Worm (Caenorhabditis elegans) whole organism, L2 larva: Measurements from ENCODE around the gene F46C8.3.
A peak's percentile ranks its signal among the peaks of the same experiment; 100 is the strongest.

Source experiments
- C34F6.9 ChIP-seq: fragments of 150-350 bp; optimal IDR thresholded peaks from 2 replicates; lab custom pipeline; 2014; ENCODE audit warnings: missing biosample characterization, missing genetic modification characterization
- F13H6.1 ChIP-seq: sonication (generic microtip); optimal IDR thresholded peaks from 2 replicates; lab custom pipeline; 2016; ENCODE audit warnings: missing genetic modification characterization, missing compliant biosample characterization
- R02D3.7 ChIP-seq: fragments of 150-350 bp; optimal IDR thresholded peaks from 2 replicates; lab custom pipeline; 2014; ENCODE audit warnings: missing biosample characterization, missing genetic modification characterization
- ZK546.5 ChIP-seq: sonication (generic microtip); optimal IDR thresholded peaks from 2 replicates; lab custom pipeline; 2017; ENCODE audit warnings: missing biosample characterization, missing genetic modification characterization
- alr-1 ChIP-seq: fragments of 150-350 bp; optimal IDR thresholded peaks from 2 replicates; lab custom pipeline; 2014; ENCODE audit warnings: missing biosample characterization, missing genetic modification characterization
- aly-2 ChIP-seq: fragments of 150-350 bp; optimal IDR thresholded peaks from 2 replicates; lab custom pipeline; 2014; ENCODE audit warnings: missing biosample characterization, missing genetic modification characterization
- blmp-1 ChIP-seq: sonication (generic microtip); optimal IDR thresholded peaks from 2 replicates; lab custom pipeline; 2017; ENCODE audit warnings: missing genetic modification characterization, mild to moderate bottlenecking, missing compliant biosample characterization, antibody characterized with exemption, moderate library complexity; ENCODE audit not compliant: insufficient read depth
- ceh-82 ChIP-seq: fragments of 150-350 bp; optimal IDR thresholded peaks from 2 replicates; lab custom pipeline; 2014; ENCODE audit warnings: missing biosample characterization, missing genetic modification characterization
- crh-2 ChIP-seq: sonication (generic microtip); optimal IDR thresholded peaks from 2 replicates; lab custom pipeline; 2017; ENCODE audit warnings: missing biosample characterization, missing genetic modification characterization
- egl-27 ChIP-seq: sonication (generic microtip); optimal IDR thresholded peaks from 3 replicates; lab custom pipeline; 2017; ENCODE audit warnings: missing biosample characterization, missing genetic modification reagents, missing genetic modification characterization
- elt-3 ChIP-seq: sonication (generic microtip); optimal IDR thresholded peaks from 2 replicates; lab custom pipeline; 2017; ENCODE audit warnings: missing biosample characterization, missing genetic modification characterization
- fos-1 ChIP-seq: fragments of 150-350 bp; optimal IDR thresholded peaks from 2 replicates; lab custom pipeline; 2014; ENCODE audit warnings: missing biosample characterization, missing genetic modification characterization
- gmeb-1 ChIP-seq: fragments of 150-350 bp; optimal IDR thresholded peaks from 2 replicates; lab custom pipeline; 2014; ENCODE audit warnings: missing biosample characterization, missing genetic modification characterization
- lin-11 ChIP-seq: fragments of 150-350 bp; sonication (generic microtip); optimal IDR thresholded peaks from 2 replicates; lab custom pipeline; 2014; ENCODE audit warnings: missing biosample characterization, missing genetic modification characterization, inconsistent platforms, mixed read lengths
- lin-13 ChIP-seq: fragments of 150-350 bp; optimal IDR thresholded peaks from 2 replicates; lab custom pipeline; 2014; ENCODE audit warnings: missing biosample characterization, missing genetic modification reagents, missing genetic modification characterization
- lin-39 ChIP-seq: fragments of 150-350 bp; optimal IDR thresholded peaks from 2 replicates; lab custom pipeline; 2014; ENCODE audit warnings: missing biosample characterization, missing genetic modification reagents, missing genetic modification characterization
- lsy-2 ChIP-seq, 2 experiments: fragments of 150-350 bp in 1 of 2; sonication (generic microtip) in 1 of 2; optimal IDR thresholded peaks; 2 replicates each; lab custom pipeline; 2014 to 2017; ENCODE audit warnings: missing biosample characterization in 2 of 2, missing genetic modification characterization in 2 of 2
- mdl-1 ChIP-seq, 2 experiments: fragments of 150-350 bp in 1 of 2; sonication (generic microtip) in 1 of 2; optimal IDR thresholded peaks; 2 replicates each; lab custom pipeline; 2017; ENCODE audit warnings: missing biosample characterization in 2 of 2, missing genetic modification characterization in 2 of 2
- nhr-10 ChIP-seq: sonication (generic microtip); optimal IDR thresholded peaks from 2 replicates; lab custom pipeline; 2017; ENCODE audit warnings: missing biosample characterization, missing genetic modification characterization
- nhr-11 ChIP-seq: fragments of 150-350 bp; optimal IDR thresholded peaks from 2 replicates; lab custom pipeline; 2014; ENCODE audit warnings: missing biosample characterization, missing genetic modification characterization
- nhr-129 ChIP-seq: fragments of 150-350 bp; optimal IDR thresholded peaks from 2 replicates; lab custom pipeline; 2014; ENCODE audit warnings: missing biosample characterization, missing genetic modification characterization
- nhr-21 ChIP-seq: fragments of 150-350 bp; optimal IDR thresholded peaks from 2 replicates; lab custom pipeline; 2014; ENCODE audit warnings: missing biosample characterization, missing genetic modification characterization
- nhr-25 ChIP-seq: fragments of 150-350 bp; sonication (generic microtip); optimal IDR thresholded peaks from 3 replicates; lab custom pipeline; 2014; ENCODE audit warnings: missing biosample characterization, missing genetic modification characterization
- nhr-6 ChIP-seq: fragments of 150-350 bp; optimal IDR thresholded peaks from 2 replicates; lab custom pipeline; 2014; ENCODE audit warnings: missing biosample characterization, missing genetic modification characterization
- nhr-77 ChIP-seq: fragments of 150-350 bp; optimal IDR thresholded peaks from 2 replicates; lab custom pipeline; 2014; ENCODE audit warnings: missing biosample characterization, missing genetic modification characterization
- peb-1 ChIP-seq: fragments of 150-350 bp; optimal IDR thresholded peaks from 2 replicates; lab custom pipeline; 2014; ENCODE audit warnings: missing biosample characterization, missing genetic modification characterization
- sem-4 ChIP-seq: fragments of 150-350 bp; optimal IDR thresholded peaks from 2 replicates; lab custom pipeline; 2014; ENCODE audit warnings: missing biosample characterization, missing genetic modification reagents, missing genetic modification characterization
- sma-3 ChIP-seq: sonication (generic microtip); optimal IDR thresholded peaks from 2 replicates; lab custom pipeline; 2016; ENCODE audit warnings: missing genetic modification reagents, missing genetic modification characterization, missing compliant biosample characterization
- sma-9 ChIP-seq, 2 experiments: fragments of 150-350 bp in 1 of 2; sonication (generic microtip) in 1 of 2; optimal IDR thresholded peaks; 2 replicates each; lab custom pipeline; 2014 to 2016; ENCODE audit warnings: missing genetic modification characterization in 2 of 2, mild to moderate bottlenecking in 1 of 2, missing biosample characterization in 1 of 2, missing compliant biosample characterization in 1 of 2, missing genetic modification reagents in 1 of 2, moderate library complexity in 1 of 2
- snpc-4 ChIP-seq: fragments of 150-350 bp; optimal IDR thresholded peaks from 2 replicates; lab custom pipeline; 2014; ENCODE audit warnings: missing biosample characterization, missing genetic modification characterization
- unc-39 ChIP-seq: fragments of 150-350 bp; optimal IDR thresholded peaks from 2 replicates; lab custom pipeline; 2014; ENCODE audit warnings: missing biosample characterization, missing genetic modification characterization
- unc-55 ChIP-seq: fragments of 150-350 bp; sonication (generic microtip); optimal IDR thresholded peaks from 3 replicates; lab custom pipeline; 2014; ENCODE audit warnings: missing biosample characterization, missing genetic modification reagents, missing genetic modification characterization
- unc-62 ChIP-seq: fragments of 150-350 bp; optimal IDR thresholded peaks from 2 replicates; lab custom pipeline; 2014; ENCODE audit warnings: missing biosample characterization, missing genetic modification reagents, missing genetic modification characterization
- zag-1 ChIP-seq: fragments of 150-350 bp; optimal IDR thresholded peaks from 2 replicates; lab custom pipeline; 2014; ENCODE audit warnings: missing biosample characterization, missing genetic modification characterization
- ztf-11 ChIP-seq: sonication (generic microtip); optimal IDR thresholded peaks from 2 replicates; lab custom pipeline; 2017; ENCODE audit warnings: missing biosample characterization, missing genetic modification characterization
- ztf-4 ChIP-seq: fragments of 150-350 bp; optimal IDR thresholded peaks from 2 replicates; lab custom pipeline; 2014; ENCODE audit warnings: missing biosample characterization, missing genetic modification characterization

F46C8.3 gene

ce11 chrX:7525271-7525670 is at the start of gene F46C8.3:
Gene F46C8.3, plus strand, starts transcription at chrX:7525571.
- TF ChIP-seq alr-1 (tag; lab: Kevin White, UChicago) (no peak), lin-39 (tag; lab: Kevin White, UChicago) (no peak), peb-1 (tag; lab: Kevin White, UChicago) (no peak), ZK546.5 (no peak), ceh-82 (tag; lab: Kevin White, UChicago) (no peak), zag-1 (no peak), nhr-25 (tag; lab: Kevin White, UChicago) (no peak), nhr-21 (tag; lab: Kevin White, UChicago) (no peak), nhr-77 (tag; lab: Kevin White, UChicago) (no peak), ztf-4 (tag; lab: Kevin White, UChicago) (no peak), fos-1 (no peak), nhr-11 (tag; lab: Kevin White, UChicago) (no peak), sem-4 (no peak), aly-2 (tag; lab: Kevin White, UChicago) (no peak), unc-55 (GFP tag; lab: Kevin White, UChicago) (no peak), R02D3.7 (tag; lab: Kevin White, UChicago) (no peak), sma-3 (GFP tag; lab: Kevin White, UChicago) (no peak)
- TF ChIP-seq, all 48 proteins: peak for 0

- TF ChIP-seq ztf-11 (no peak), gmeb-1 (tag; lab: Kevin White, UChicago) (no peak), zag-1 (peak; percentile 31), crh-2 (tag; lab: Kevin White, UChicago) (peak; percentile 35), nhr-129 (peak; percentile 21), nhr-25 (tag; lab: Kevin White, UChicago) (peak; percentile 10), lsy-2 (tag; optimal IDR thresholded peaks at IDR 0.05; lab: Kevin White, UChicago) (no peak), C34F6.9 (peak; percentile 55), blmp-1 (tag; lab: Kevin White, UChicago) (no peak), snpc-4 (no peak), nhr-6 (no peak), F13H6.1 (peak; percentile 37), sem-4 (peak; percentile 41), fos-1 (peak; percentile 45), unc-55 (GFP tag; lab: Kevin White, UChicago) (peak; percentile 63), mdl-1 (tag; optimal IDR thresholded peaks at IDR 0.05; lab: Kevin White, UChicago) (no peak), lin-13 (GFP tag; lab: Kevin White, UChicago) (peak; percentile 15), nhr-21 (tag; lab: Kevin White, UChicago) (no peak), ceh-82 (tag; lab: Kevin White, UChicago) (no peak)
These were observed 46.9 kb upstream of the F46C8.3 start for ce11 chrX:7478476-7478875.

DNA sequence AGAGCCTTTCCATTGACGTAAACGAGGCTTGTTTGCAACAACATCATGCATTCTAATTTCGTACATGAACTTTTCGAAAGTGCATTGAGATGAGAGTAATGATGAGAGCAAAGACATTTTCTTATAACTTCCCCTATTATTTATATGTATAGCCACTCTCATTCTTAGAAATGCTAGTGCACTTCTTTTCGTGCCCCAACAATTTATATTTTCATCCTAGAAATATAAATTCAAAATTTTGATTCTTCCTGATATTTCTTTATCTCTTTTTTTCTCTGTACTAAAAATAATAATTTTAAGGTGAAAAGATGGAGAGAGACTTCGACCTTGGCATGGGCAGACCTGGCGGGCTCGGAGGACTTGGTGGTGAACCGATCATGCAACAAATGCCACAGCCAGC is 46.4 kb upstream of the F46C8.3 start, which contains the start of gene mek-1:
TSS of gene mek-1 (plus strand) at position 301 of the 400 bp plus-strand sequence.
- TF ChIP-seq lin-39 (tag; lab: Kevin White, UChicago) (no peak), egl-27 (tag; lab: Kevin White, UChicago) (no peak), lin-11 (tag; lab: Kevin White, UChicago) (no peak)

ce11 chrX:7480756-7481155 is 44.6 kb upstream of the F46C8.3 start, which contains the start of gene F48E3.9:
Gene F48E3.9, plus strand, starts transcription at chrX:7481056.
- TF ChIP-seq unc-39 (tag; lab: Kevin White, UChicago) (no peak), sma-9 (GFP tag; optimal IDR thresholded peaks at IDR 0.05; lab: Kevin White, UChicago) (no peak), sma-9 (tag; optimal IDR thresholded peaks at IDR 0.05; lab: Kevin White, UChicago) (no peak), ztf-4 (tag; lab: Kevin White, UChicago) (no peak), nhr-10 (no peak), nhr-25 (tag; lab: Kevin White, UChicago) (no peak), lsy-2 (tag; optimal IDR thresholded peaks at IDR 0.05; lab: Kevin White, UChicago) (no peak), mdl-1 (tag; optimal IDR thresholded peaks at IDR 0.05; lab: Kevin White, UChicago) (no peak), unc-55 (GFP tag; lab: Kevin White, UChicago) (no peak), gmeb-1 (tag; lab: Kevin White, UChicago) (no peak), unc-62 (GFP tag; lab: Kevin White, UChicago) (no peak), nhr-129 (no peak), zag-1 (no peak), nhr-11 (tag; lab: Kevin White, UChicago) (no peak), elt-3 (tag; lab: Kevin White, UChicago) (no peak), crh-2 (tag; lab: Kevin White, UChicago) (no peak)
- TF ChIP-seq, all 48 proteins: peak for 0
